Worm (Caenorhabditis elegans): ENCODE data around the gene F55B11.7.

DNA sequence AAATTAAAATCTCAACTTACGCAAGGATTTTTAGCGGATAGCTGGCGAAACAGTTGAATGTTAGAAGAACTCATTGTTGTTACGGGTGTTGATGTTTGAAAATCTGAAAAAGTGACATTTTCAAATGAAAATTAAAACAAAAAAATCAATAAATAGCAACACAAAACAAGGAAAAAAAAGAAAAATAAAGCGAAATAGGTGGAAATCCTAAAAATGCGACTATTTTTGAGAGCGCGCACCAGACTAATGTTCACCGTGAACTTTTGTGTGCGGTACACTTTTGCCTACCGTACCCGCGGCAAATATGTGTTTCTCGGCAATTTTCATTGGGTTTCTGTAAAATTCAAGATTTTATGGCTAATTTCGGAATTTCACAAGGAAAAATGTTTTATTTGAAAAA is 4.7 kb downstream of the F55B11.7 start, which contains the start of gene F55B11.6:
- no peak for TF ChIP-seq nhr-77 (tag; optimal IDR thresholded peaks at IDR 0.05)
- no peak for TF ChIP-seq ZK546.5 (tag; optimal IDR thresholded peaks at IDR 0.05)
- no peak for TF ChIP-seq unc-39 (tag; optimal IDR thresholded peaks at IDR 0.05)
- no peak for TF ChIP-seq elt-2 (tag; optimal IDR thresholded peaks at IDR 0.05)
- TF ChIP-seq nhr-76 (tag; optimal IDR thresholded peaks at IDR 0.05): no peak
- TF ChIP-seq lin-15B (tag; optimal IDR thresholded peaks at IDR 0.05): no peak

Data from whole organism, L3 larva.